Worm (Caenorhabditis elegans): ENCODE results near the gene C01G12.9.

C01G12.9 gene

ce11 chrII:14599284-14599862 lies 20.6 kb downstream of the C01G12.9 start:
- no peak for TF ChIP-seq F57A8.1 (GFP tag; optimal IDR thresholded peaks at IDR 0.05)
- TF ChIP-seq hmg-1.2 (GFP tag; IDR thresholded peaks at IDR 0.05), result peak; percentile 20; the same call in 1 of the 2 replicates
- TF ChIP-seq Y95B8A.8 (GFP tag; IDR thresholded peaks at IDR 0.05), result no peak
- peak; percentile 72 for TF ChIP-seq ama-1 (optimal IDR thresholded peaks at IDR 0.05)
- no peak for TF ChIP-seq ama-1 (GFP tag; optimal IDR thresholded peaks at IDR 0.05)

ce11 chrII:14599933-14600630 lies 21.3 kb downstream of the C01G12.9 start:
- TF ChIP-seq ets-4 (GFP tag; optimal IDR thresholded peaks at IDR 0.05) (no peak), hsf-1 (GFP tag; IDR thresholded peaks at IDR 0.05) (no peak), pbrm-1 (GFP tag; IDR thresholded peaks at IDR 0.05) (0 out of 2 replicates have a peak, but pooled peaks have one; percentile 14), ceh-58 (GFP tag; IDR thresholded peaks at IDR 0.05) (no peak), ama-1 (optimal IDR thresholded peaks at IDR 0.05) (peak; percentile 36), ama-1 (GFP tag; optimal IDR thresholded peaks at IDR 0.05) (no peak), ztf-3 (GFP tag; optimal IDR thresholded peaks at IDR 0.05) (peak; percentile 32), nhr-80 (tag; optimal IDR thresholded peaks at IDR 0.05) (peak; percentile 16), bed-2 (GFP tag; IDR thresholded peaks at IDR 0.05) (no peak), chd-7 (tag; optimal IDR thresholded peaks at IDR 0.05) (peak; percentile 1), snpc-3.4 (tag; optimal IDR thresholded peaks at IDR 0.05) (no peak), sea-2 (GFP tag; IDR thresholded peaks at IDR 0.05) (no peak)

- TF ChIP-seq lin-54 (GFP tag; optimal IDR thresholded peaks at IDR 0.05) (no peak), ama-1 (optimal IDR thresholded peaks at IDR 0.05) (peak; percentile 84), ama-1 (GFP tag; optimal IDR thresholded peaks at IDR 0.05) (no peak), let-607 (tag; optimal IDR thresholded peaks at IDR 0.05) (peak in 1 of 2 experiments; percentile 6), dox-1 (GFP tag; IDR thresholded peaks at IDR 0.05) (0 out of 2 replicates have a peak, but pooled peaks have one; percentile 4)
These were observed 22.1 kb downstream of the C01G12.9 start, which contains the start of gene tps-2 for ce11 chrII:14600852-14601313. Gene tps-2, plus strand, starts transcription at chrII:14600902.

- TF ChIP-seq ceh-91 (GFP tag; IDR thresholded peaks at IDR 0.05), result no peak
- no peak for TF ChIP-seq F37B4.10 (GFP tag; IDR thresholded peaks at IDR 0.05)
- no peak for TF ChIP-seq tbx-9 (tag; optimal IDR thresholded peaks at IDR 0.05; ENCODE audit: borderline replicate concordance)
- TF ChIP-seq ztf-26 (tag; optimal IDR thresholded peaks at IDR 0.05), result no peak
- no peak for TF ChIP-seq pbrm-1 (GFP tag; IDR thresholded peaks at IDR 0.05)
- no peak for TF ChIP-seq ztf-3 (GFP tag; optimal IDR thresholded peaks at IDR 0.05)
- TF ChIP-seq madf-3 (GFP tag; IDR thresholded peaks at IDR 0.05), result no peak
- no peak for TF ChIP-seq ZK185.1 (tag; optimal IDR thresholded peaks at IDR 0.05; ENCODE audit: poor library complexity, severe bottlenecking)
- TF ChIP-seq D2030.7 (GFP tag; IDR thresholded peaks at IDR 0.05), result no peak
- no peak for TF ChIP-seq ekl-4 (GFP tag; IDR thresholded peaks at IDR 0.05)
- TF ChIP-seq T07F8.4 (tag; optimal IDR thresholded peaks at IDR 0.05), result no peak
- no peak for TF ChIP-seq snpc-1.3 (tag; optimal IDR thresholded peaks at IDR 0.05; ENCODE audit: insufficient read depth)
- no peak for TF ChIP-seq nhr-80 (tag; optimal IDR thresholded peaks at IDR 0.05)
- no peak for TF ChIP-seq hsf-1 (GFP tag; IDR thresholded peaks at IDR 0.05)
- TF ChIP-seq hmg-20 (GFP tag; IDR thresholded peaks at IDR 0.05), result no peak
- no peak for TF ChIP-seq lin-40 (tag; optimal IDR thresholded peaks at IDR 0.05)
- no peak for TF ChIP-seq K11D2.4 (GFP tag; IDR thresholded peaks at IDR 0.05)
These were observed 23.9 kb downstream of the C01G12.9 start for ce11 chrII:14602735-14603134.
